Fruit fly (Drosophila melanogaster): ENCODE results near the gene ksh.

The ksh gene

dm6 chrX:19494285-19494684 is 507 bp downstream of the ksh start, which contains the start of gene CG12204 (continued):
- TF ChIP-seq Ravus (GFP tag; IDR thresholded peaks at IDR 0.05) (no peak), h (optimal IDR thresholded peaks at IDR 0.05) (no peak), gsb-n (tag; optimal IDR thresholded peaks at IDR 0.05) (no peak), CG31365 (tag; optimal IDR thresholded peaks at IDR 0.05) (no peak), Dad (GFP tag; optimal IDR thresholded peaks at IDR 0.05) (peak; percentile 11), Vsx1 (GFP tag; optimal IDR thresholded peaks at IDR 0.05) (no peak), lola (GFP tag; optimal IDR thresholded peaks at IDR 0.05) (no peak), aop (GFP tag; IDR thresholded peaks at IDR 0.05) (no peak), Oaz (GFP tag; IDR thresholded peaks at IDR 0.05) (no peak), jigr1 (GFP tag; IDR thresholded peaks at IDR 0.05) (no peak), onecut (GFP tag; IDR thresholded peaks at IDR 0.05) (peak; percentile 15; the same call in 1 of the 2 replicates), CG14710 (tag; optimal IDR thresholded peaks at IDR 0.05) (no peak), wek (GFP tag; optimal IDR thresholded peaks at IDR 0.05) (no peak), CG3726 (GFP tag; IDR thresholded peaks at IDR 0.05) (no peak), Oli (tag; optimal IDR thresholded peaks at IDR 0.05) (no peak), CG13123 (GFP tag; optimal IDR thresholded peaks at IDR 0.05) (no peak), Mes4 (GFP tag; optimal IDR thresholded peaks at IDR 0.05) (no peak), tna (GFP tag; IDR thresholded peaks at IDR 0.05; ENCODE audit: partially characterized antibody) (no peak), CG10431 (GFP tag; optimal IDR thresholded peaks at IDR 0.05) (no peak), Hr39 (optimal IDR thresholded peaks at IDR 0.05) (no peak), CG8478 (optimal IDR thresholded peaks at IDR 0.05) (no peak), Aef1 (GFP tag; IDR thresholded peaks at IDR 0.05) (no peak), CG12236 (GFP tag; optimal IDR thresholded peaks at IDR 0.05) (no peak), Camta (GFP tag; optimal IDR thresholded peaks at IDR 0.05) (no peak), schlank (tag; optimal IDR thresholded peaks at IDR 0.05) (no peak), psq (GFP tag; optimal IDR thresholded peaks at IDR 0.05) (no peak), zen (tag; optimal IDR thresholded peaks at IDR 0.05) (no peak), CrebB (tag; optimal IDR thresholded peaks at IDR 0.05) (no peak), CG4424 (GFP tag; optimal IDR thresholded peaks at IDR 0.05) (no peak), CG10565 (GFP tag; optimal IDR thresholded peaks at IDR 0.05) (no peak), CG8388 (GFP tag; optimal IDR thresholded peaks at IDR 0.05) (no peak), Pdp1 (GFP tag; optimal IDR thresholded peaks at IDR 0.05) (peak in 1 of 2 experiments; percentile 1), CG3995 (GFP tag; optimal IDR thresholded peaks at IDR 0.05) (no peak), Kr (GFP tag; optimal IDR thresholded peaks at IDR 0.05) (no peak), chinmo (GFP tag; IDR thresholded peaks at IDR 0.05; ENCODE audit: partially characterized antibody) (no peak), Hey (tag; optimal IDR thresholded peaks at IDR 0.05) (no peak), CG6683 (GFP tag; optimal IDR thresholded peaks at IDR 0.05) (no peak), Dref (GFP tag; IDR thresholded peaks at IDR 0.05) (no peak), fd64A (GFP tag; optimal IDR thresholded peaks at IDR 0.05) (no peak), bbx (GFP tag; IDR thresholded peaks at IDR 0.05; ENCODE audit: partially characterized antibody) (peak; percentile 24; the same call in 1 of the 2 replicates), fd102C (GFP tag; optimal IDR thresholded peaks at IDR 0.05) (no peak), CG14050 (GFP tag; IDR thresholded peaks at IDR 0.05) (no peak), CG1647 (GFP tag; optimal IDR thresholded peaks at IDR 0.05) (no peak), CG2120 (GFP tag; optimal IDR thresholded peaks at IDR 0.05) (peak; percentile 46), Spps (tag; optimal IDR thresholded peaks at IDR 0.05) (no peak), tup (GFP tag; optimal IDR thresholded peaks at IDR 0.05) (no peak), CG4707 (GFP tag; optimal IDR thresholded peaks at IDR 0.05) (no peak), CG6272 (GFP tag; IDR thresholded peaks at IDR 0.05) (no peak), CG31441 (GFP tag; IDR thresholded peaks at IDR 0.05) (no peak), CG13624 (GFP tag; optimal IDR thresholded peaks at IDR 0.05) (no peak), ssp (GFP tag; IDR thresholded peaks at IDR 0.05) (no peak), CG18476 (GFP tag; optimal IDR thresholded peaks at IDR 0.05) (no peak), Hand (GFP tag; optimal IDR thresholded peaks at IDR 0.05) (no peak)
